Worm (Caenorhabditis elegans): Measurements from ENCODE around the gene ceh-57.

The ceh-57 gene

ce11 chrII:10393282-10394179 is 26.4 kb upstream of the ceh-57 start, which contains the start of gene gpd-1:
Gene gpd-1, plus strand, starts transcription at chrII:10394129.
- no peak for TF ChIP-seq nhr-76 (tag; optimal IDR thresholded peaks at IDR 0.05)
- TF ChIP-seq nhr-25 (tag; optimal IDR thresholded peaks at IDR 0.05) = no peak
- no peak for TF ChIP-seq lin-39 (tag; optimal IDR thresholded peaks at IDR 0.05)
- TF ChIP-seq egl-5 (tag; optimal IDR thresholded peaks at IDR 0.05) = no peak
- TF ChIP-seq pha-4 (tag; optimal IDR thresholded peaks at IDR 0.05) = no peak
- TF ChIP-seq nhr-11 (tag; optimal IDR thresholded peaks at IDR 0.05) = no peak
- TF ChIP-seq fos-1 (tag; optimal IDR thresholded peaks at IDR 0.05) = no peak

- TF ChIP-seq ama-1 (optimal IDR thresholded peaks at IDR 0.05) (peak; percentile 4), aly-2 (tag; optimal IDR thresholded peaks at IDR 0.05) (no peak)
These were observed 23.8 kb upstream of the ceh-57 start, which contains the start of the genes T09F3.2 and T09F3.7 for ce11 chrII:10390854-10391253. Gene T09F3.2, plus strand, starts transcription at chrII:10391154. Gene T09F3.7, plus strand, starts transcription at chrII:10391168.

ce11 chrII:10390250-10390821 is 23.2 kb upstream of the ceh-57 start:
- TF ChIP-seq jun-1 (tag; optimal IDR thresholded peaks at IDR 0.05) = peak; percentile 58
- peak; percentile 27 for TF ChIP-seq pha-4 (tag; optimal IDR thresholded peaks at IDR 0.05)
- TF ChIP-seq nhr-76 (tag; optimal IDR thresholded peaks at IDR 0.05) = no peak
- no peak for TF ChIP-seq ceh-9 (tag; optimal IDR thresholded peaks at IDR 0.05)
- peak; percentile 4 for TF ChIP-seq mdl-1 (tag; optimal IDR thresholded peaks at IDR 0.05)
- TF ChIP-seq nfya-1 (tag; optimal IDR thresholded peaks at IDR 0.05; ENCODE audit: insufficient read depth) = peak; percentile 56
- TF ChIP-seq elt-3 (tag; optimal IDR thresholded peaks at IDR 0.05) = peak in 1 of 3 experiments; percentile 66
- no peak for TF ChIP-seq nhr-77 (tag; optimal IDR thresholded peaks at IDR 0.05)
- peak; percentile 18 for TF ChIP-seq tbx-2 (tag; optimal IDR thresholded peaks at IDR 0.05)
- TF ChIP-seq lin-39 (tag; optimal IDR thresholded peaks at IDR 0.05) = peak; percentile 38
- peak; percentile 71 for TF ChIP-seq nhr-25 (tag; optimal IDR thresholded peaks at IDR 0.05)
- no peak for TF ChIP-seq nhr-12 (tag; optimal IDR thresholded peaks at IDR 0.05)
- no peak for TF ChIP-seq R02D3.7 (tag; optimal IDR thresholded peaks at IDR 0.05)
- peak; percentile 77 for TF ChIP-seq nhr-43 (tag; optimal IDR thresholded peaks at IDR 0.05; ENCODE audit: poor library complexity, severe bottlenecking)
- TF ChIP-seq lsy-12 (tag; optimal IDR thresholded peaks at IDR 0.05) = no peak
- TF ChIP-seq pqm-1 (tag; optimal IDR thresholded peaks at IDR 0.05) = peak; percentile 61
- TF ChIP-seq ama-1 (optimal IDR thresholded peaks at IDR 0.05) = peak; percentile 28
- peak; percentile 78 for TF ChIP-seq nhr-23 (tag; optimal IDR thresholded peaks at IDR 0.05)
- no peak for TF ChIP-seq unc-39 (tag; optimal IDR thresholded peaks at IDR 0.05)
- TF ChIP-seq unc-62 (GFP tag; optimal IDR thresholded peaks at IDR 0.05) = no peak
- no peak for TF ChIP-seq ztf-11 (tag; optimal IDR thresholded peaks at IDR 0.05)
- peak; percentile 39 for TF ChIP-seq nhr-11 (tag; optimal IDR thresholded peaks at IDR 0.05)
- peak; percentile 28 for TF ChIP-seq mml-1 (tag; optimal IDR thresholded peaks at IDR 0.05)
- peak; percentile 44 for TF ChIP-seq elt-2 (tag; optimal IDR thresholded peaks at IDR 0.05)

ce11 chrII:10389776-10390175 is 22.7 kb upstream of the ceh-57 start:
- TF ChIP-seq nhr-67 (tag; optimal IDR thresholded peaks at IDR 0.05) (no peak), pha-4 (tag; optimal IDR thresholded peaks at IDR 0.05) (peak; percentile 69), nhr-28 (tag; optimal IDR thresholded peaks at IDR 0.05) (no peak), nhr-12 (tag; optimal IDR thresholded peaks at IDR 0.05) (no peak), fos-1 (tag; optimal IDR thresholded peaks at IDR 0.05) (no peak), ceh-9 (tag; optimal IDR thresholded peaks at IDR 0.05) (no peak), nhr-43 (tag; optimal IDR thresholded peaks at IDR 0.05; ENCODE audit: poor library complexity, severe bottlenecking) (peak; percentile 60), nhr-76 (tag; optimal IDR thresholded peaks at IDR 0.05) (peak; percentile 4), skn-1 (tag; optimal IDR thresholded peaks at IDR 0.05) (no peak), fkh-10 (GFP tag; optimal IDR thresholded peaks at IDR 0.05) (no peak), ztf-11 (tag; optimal IDR thresholded peaks at IDR 0.05) (no peak), lin-39 (tag; optimal IDR thresholded peaks at IDR 0.05) (no peak), mdl-1 (tag; optimal IDR thresholded peaks at IDR 0.05) (no peak), egl-27 (tag; optimal IDR thresholded peaks at IDR 0.05) (no peak), ztf-4 (tag; optimal IDR thresholded peaks at IDR 0.05) (no peak), unc-39 (tag; optimal IDR thresholded peaks at IDR 0.05) (no peak), hmg-11 (tag; optimal IDR thresholded peaks at IDR 0.05) (no peak), daf-12 (tag; optimal IDR thresholded peaks at IDR 0.05) (no peak), aly-2 (tag; optimal IDR thresholded peaks at IDR 0.05) (no peak), eor-1 (tag; optimal IDR thresholded peaks at IDR 0.05) (no peak), elt-2 (tag; optimal IDR thresholded peaks at IDR 0.05) (peak; percentile 89), nhr-11 (tag; optimal IDR thresholded peaks at IDR 0.05) (no peak), ceh-82 (tag; optimal IDR thresholded peaks at IDR 0.05) (no peak), elt-3 (tag; optimal IDR thresholded peaks at IDR 0.05) (no peak), nhr-237 (tag; optimal IDR thresholded peaks at IDR 0.05) (no peak), lsy-12 (tag; optimal IDR thresholded peaks at IDR 0.05) (no peak), mml-1 (tag; optimal IDR thresholded peaks at IDR 0.05) (peak; percentile 53), egl-5 (tag; optimal IDR thresholded peaks at IDR 0.05) (no peak), fkh-2 (tag; optimal IDR thresholded peaks at IDR 0.05) (no peak), jun-1 (tag; optimal IDR thresholded peaks at IDR 0.05) (peak; percentile 75), nhr-77 (tag; optimal IDR thresholded peaks at IDR 0.05) (no peak), lin-15B (tag; optimal IDR thresholded peaks at IDR 0.05) (peak; percentile 14), nhr-25 (tag; optimal IDR thresholded peaks at IDR 0.05) (peak; percentile 56), nhr-23 (tag; optimal IDR thresholded peaks at IDR 0.05) (peak; percentile 19), zag-1 (tag; optimal IDR thresholded peaks at IDR 0.05) (no peak), R02D3.7 (tag; optimal IDR thresholded peaks at IDR 0.05) (no peak)
